Fruit fly (Drosophila melanogaster): ENCODE data around the gene CG42831.
A peak's percentile ranks its signal among the peaks of the same experiment; 100 is the strongest.

The CG42831 gene

dm6 chr3L:10772527-10773184, 42.0 kb upstream of the CG42831 start (continued):
- TF ChIP-seq h (optimal IDR thresholded peaks at IDR 0.05) (no peak), nerfin-2 (GFP tag; IDR thresholded peaks at IDR 0.05; ENCODE audit: partially characterized antibody) (no peak), CG5245 (GFP tag; optimal IDR thresholded peaks at IDR 0.05) (peak; percentile 30), Dbx (GFP tag; IDR thresholded peaks at IDR 0.05) (no peak), Deaf1 (tag; optimal IDR thresholded peaks at IDR 0.05) (peak; percentile 39), CG4360 (GFP tag; IDR thresholded peaks at IDR 0.05) (no peak), CG12219 (GFP tag; optimal IDR thresholded peaks at IDR 0.05) (no peak), maf-S (GFP tag; optimal IDR thresholded peaks at IDR 0.05) (no peak), Camta (GFP tag; optimal IDR thresholded peaks at IDR 0.05) (peak; percentile 18), Ets65A (GFP tag) (peak; percentile 57), CG6654 (GFP tag; optimal IDR thresholded peaks at IDR 0.05) (no peak), salm (tag; optimal IDR thresholded peaks at IDR 0.05) (peak; percentile 18), H2.0 (GFP tag; IDR thresholded peaks at IDR 0.05) (no peak), GATAe (GFP tag; conservative IDR thresholded peaks at IDR 0.05) (no peak), esg (GFP tag; conservative IDR thresholded peaks at IDR 0.05) (no peak), Poxn (GFP tag; IDR thresholded peaks at IDR 0.05) (no peak), sr (GFP tag; IDR thresholded peaks at IDR 0.05) (0 out of 3 replicates have a peak, but pooled peaks have one; percentile 42), tll (GFP tag; optimal IDR thresholded peaks at IDR 0.05) (no peak), Hr51 (GFP tag; optimal IDR thresholded peaks at IDR 0.05) (peak in 1 of 2 experiments; percentile 49), HmgD (GFP tag; optimal IDR thresholded peaks at IDR 0.05) (no peak), Nf-YA (GFP tag; IDR thresholded peaks at IDR 0.05) (no peak), odd (GFP tag; optimal IDR thresholded peaks at IDR 0.05) (peak; percentile 37), CG10979 (tag; optimal IDR thresholded peaks at IDR 0.05) (peak; percentile 94), mirr (GFP tag; optimal IDR thresholded peaks at IDR 0.05) (no peak), Atf-2 (GFP tag; optimal IDR thresholded peaks at IDR 0.05) (peak; percentile 27), E2f1 (GFP tag; IDR thresholded peaks at IDR 0.05) (peak; percentile 57; the same call in 1 of the 2 replicates), knrl (GFP tag; IDR thresholded peaks at IDR 0.05; ENCODE audit: partially characterized antibody) (no peak), CG7357 (GFP tag; IDR thresholded peaks at IDR 0.05) (no peak; the same call in 2 of the 3 replicates), Myb (GFP tag; optimal IDR thresholded peaks at IDR 0.05) (no peak), CG2678 (tag; optimal IDR thresholded peaks at IDR 0.05) (peak; percentile 80), CG8281 (tag; optimal IDR thresholded peaks at IDR 0.05) (no peak), jing (GFP tag; optimal IDR thresholded peaks at IDR 0.05) (no peak), CG17612 (GFP tag; IDR thresholded peaks at IDR 0.05) (no peak), CG18619 (GFP tag; optimal IDR thresholded peaks at IDR 0.05) (peak; percentile 65), seq (GFP tag; IDR thresholded peaks at IDR 0.05) (no peak), CG7372 (GFP tag; IDR thresholded peaks at IDR 0.05) (no peak), gsb (GFP tag; IDR thresholded peaks at IDR 0.05) (no peak), Spps (tag; optimal IDR thresholded peaks at IDR 0.05) (peak; percentile 85), hb (GFP tag; IDR thresholded peaks at IDR 0.05; ENCODE audit: partially characterized antibody) (no peak), CG13624 (GFP tag; optimal IDR thresholded peaks at IDR 0.05) (no peak), peb (GFP tag; IDR thresholded peaks at IDR 0.05) (peak; percentile 50; the same call in 1 of the 2 replicates), CG1647 (GFP tag; optimal IDR thresholded peaks at IDR 0.05) (no peak), rib (GFP tag; IDR thresholded peaks at IDR 0.05) (no peak), lola (GFP tag; optimal IDR thresholded peaks at IDR 0.05) (peak in 1 of 3 experiments; percentile 95), gfzf (GFP tag; optimal IDR thresholded peaks at IDR 0.05) (no peak), Atf3 (GFP tag; optimal IDR thresholded peaks at IDR 0.05) (no peak), eyg (GFP tag; optimal IDR thresholded peaks at IDR 0.05) (no peak), E2f2 (GFP tag; IDR thresholded peaks at IDR 0.05) (peak; percentile 18; the same call in 1 of the 2 replicates), tin (GFP tag; optimal IDR thresholded peaks at IDR 0.05) (peak; percentile 57), lov (optimal IDR thresholded peaks at IDR 0.05) (no peak), lov (GFP tag; IDR thresholded peaks at IDR 0.05) (no peak; the same call in 2 of the 3 replicates)

Data from whole organism, embryonic.